Worm (Caenorhabditis elegans) whole organism, L1 larva: ENCODE results near the gene Y37E11B.5.

Experiments
- C04F5.9 ChIP-seq: sonication (generic microtip); optimal IDR thresholded peaks from 2 replicates; lab custom pipeline; 2016; ENCODE audit warnings: missing genetic modification characterization, missing compliant biosample characterization
- C34B4.2 ChIP-seq: sonication (generic microtip); optimal IDR thresholded peaks from 2 replicates; lab custom pipeline; 2017; ENCODE audit warnings: mild to moderate bottlenecking, missing genetic modification characterization, missing compliant biosample characterization
- ceh-82 ChIP-seq, 3 experiments: fragments of 150-350 bp in 1 of 3; sonication (generic microtip) in 2 of 3; optimal IDR thresholded peaks; 2 replicates each; lab custom pipeline; 2014 to 2017; ENCODE audit warnings: missing biosample characterization in 3 of 3, missing genetic modification characterization in 3 of 3
- ceh-90 ChIP-seq: sonication (generic microtip); optimal IDR thresholded peaks from 2 replicates; lab custom pipeline; 2016; ENCODE audit warnings: missing genetic modification characterization, missing compliant biosample characterization
- ces-1 ChIP-seq: fragments of 150-350 bp; optimal IDR thresholded peaks from 2 replicates; lab custom pipeline; 2014; ENCODE audit warnings: missing biosample characterization, missing genetic modification reagents, missing genetic modification characterization
- dpl-1 ChIP-seq, 3 experiments: fragments of 150-350 bp in 2 of 3; sonication (generic microtip) in 1 of 3; optimal IDR thresholded peaks; 2 replicates each; lab custom pipeline; 2014 to 2017; ENCODE audit warnings: missing biosample characterization in 3 of 3, missing genetic modification characterization in 3 of 3, missing genetic modification reagents in 3 of 3
- efl-1 ChIP-seq, 4 experiments: fragments of 150-350 bp; optimal IDR thresholded peaks in 3 of 4; peaks in 1 of 4; 1 replicate in 1 of 4; 2 replicates in 3 of 4; lab custom pipeline; 2014; ENCODE audit warnings: missing biosample characterization in 2 of 4, missing genetic modification characterization in 2 of 4, missing genetic modification reagents in 2 of 4
- egl-27 ChIP-seq, 2 experiments: fragments of 150-350 bp in 1 of 2; sonication (generic microtip); optimal IDR thresholded peaks; 3 replicates each; lab custom pipeline; 2017 to 2018; ENCODE audit warnings: missing biosample characterization in 2 of 2, missing genetic modification characterization in 2 of 2, missing genetic modification reagents in 2 of 2
- elt-3 ChIP-seq, 6 experiments: fragments of 150-350 bp in 1 of 6; sonication (generic microtip); optimal IDR thresholded peaks; 2 replicates each; lab custom pipeline; 2017 to 2018; ENCODE audit warnings: missing biosample characterization in 6 of 6, missing genetic modification characterization in 6 of 6, inconsistent platforms in 1 of 6
- fkh-8 ChIP-seq: sonication (generic microtip); optimal IDR thresholded peaks from 2 replicates; lab custom pipeline; 2016; ENCODE audit warnings: mild to moderate bottlenecking, missing genetic modification characterization, missing compliant biosample characterization
- fos-1 ChIP-seq: fragments of 150-350 bp; optimal IDR thresholded peaks from 2 replicates; lab custom pipeline; 2014; ENCODE audit warnings: missing biosample characterization, missing genetic modification characterization
- grh-1 ChIP-seq: fragments of 200-800 bp; sonication (Bioruptor generic); IDR thresholded peaks from 2 replicates; pipeline ENCODE4 v1.3.6; 2022; ENCODE audit warnings: missing genetic modification reagents, missing genetic modification characterization, missing compliant biosample characterization
- hlh-4 ChIP-seq: sonication (generic microtip); optimal IDR thresholded peaks from 2 replicates; lab custom pipeline; 2016; ENCODE audit warnings: mild to moderate bottlenecking, missing genetic modification characterization, missing compliant biosample characterization
- irx-1 ChIP-seq: sonication (generic microtip); optimal IDR thresholded peaks from 2 replicates; lab custom pipeline; 2016; ENCODE audit warnings: missing genetic modification characterization, missing compliant biosample characterization
- isw-1 ChIP-seq: fragments of 200-800 bp; sonication (Bioruptor generic); IDR thresholded peaks from 2 replicates; pipeline ENCODE4 v1.3.6; 2022; ENCODE audit warnings: missing genetic modification characterization, missing compliant biosample characterization
- jun-1 ChIP-seq: fragments of 150-350 bp; optimal IDR thresholded peaks from 2 replicates; lab custom pipeline; 2014; ENCODE audit warnings: missing biosample characterization, missing genetic modification reagents, missing genetic modification characterization
- lin-13 ChIP-seq: fragments of 150-350 bp; optimal IDR thresholded peaks from 2 replicates; lab custom pipeline; 2014; ENCODE audit warnings: missing biosample characterization, missing genetic modification reagents, missing genetic modification characterization
- lin-15B ChIP-seq: fragments of 150-350 bp; sonication (generic microtip); optimal IDR thresholded peaks from 3 replicates; lab custom pipeline; 2014; ENCODE audit warnings: missing biosample characterization, missing genetic modification characterization
- mdl-1 ChIP-seq, 2 experiments: fragments of 150-350 bp; optimal IDR thresholded peaks; 2 replicates each; lab custom pipeline; 2014 to 2017; ENCODE audit warnings: missing biosample characterization in 2 of 2, missing genetic modification characterization in 2 of 2, inconsistent platforms in 1 of 2
- mef-2 ChIP-seq: fragments of 150-350 bp; optimal IDR thresholded peaks from 2 replicates; lab custom pipeline; 2014; ENCODE audit warnings: missing biosample characterization, missing genetic modification characterization
- mep-1 ChIP-seq: fragments of 150-350 bp; optimal IDR thresholded peaks from 2 replicates; lab custom pipeline; 2014; ENCODE audit warnings: missing biosample characterization, missing genetic modification characterization
- nhr-237 ChIP-seq: fragments of 150-350 bp; optimal IDR thresholded peaks from 2 replicates; lab custom pipeline; 2014; ENCODE audit warnings: missing biosample characterization, missing genetic modification characterization
- nhr-90 ChIP-seq: sonication (generic microtip); optimal IDR thresholded peaks from 2 replicates; lab custom pipeline; 2016; ENCODE audit warnings: mild to moderate bottlenecking, missing genetic modification characterization, missing compliant biosample characterization; ENCODE audit not compliant: poor library complexity
- pag-3 ChIP-seq: sonication (generic microtip); optimal IDR thresholded peaks from 2 replicates; lab custom pipeline; 2017; ENCODE audit warnings: missing genetic modification characterization, mild to moderate bottlenecking, missing compliant biosample characterization, antibody characterized with exemption, borderline replicate concordance; ENCODE audit not compliant: insufficient read depth
- pax-3 ChIP-seq: fragments of 200-800 bp; sonication (Bioruptor generic); optimal IDR thresholded peaks from 2 replicates; lab custom pipeline; 2018; ENCODE audit warnings: mild to moderate bottlenecking, missing genetic modification characterization, moderate library complexity, missing compliant biosample characterization
- pqm-1 ChIP-seq: sonication (generic microtip); optimal IDR thresholded peaks from 3 replicates; lab custom pipeline; 2017; ENCODE audit warnings: missing biosample characterization, missing genetic modification characterization
- snpc-4 ChIP-seq: fragments of 150-350 bp; optimal IDR thresholded peaks from 2 replicates; lab custom pipeline; 2014; ENCODE audit warnings: missing biosample characterization, missing genetic modification characterization
- snu-23 ChIP-seq: sonication (generic microtip); optimal IDR thresholded peaks from 2 replicates; lab custom pipeline; 2016; ENCODE audit warnings: missing genetic modification characterization, missing compliant biosample characterization
- sptf-1 ChIP-seq: fragments of 150-350 bp; optimal IDR thresholded peaks from 2 replicates; lab custom pipeline; 2014; ENCODE audit warnings: missing biosample characterization, missing genetic modification characterization
- sup-37 ChIP-seq: fragments of 200-800 bp; sonication (Bioruptor generic); optimal IDR thresholded peaks from 2 replicates; lab custom pipeline; 2018; ENCODE audit warnings: mild to moderate bottlenecking, missing genetic modification characterization, missing compliant biosample characterization
- tbx-2 ChIP-seq: sonication (generic microtip); optimal IDR thresholded peaks from 2 replicates; lab custom pipeline; 2016; ENCODE audit warnings: missing genetic modification characterization, missing compliant biosample characterization
- zip-4 ChIP-seq: fragments of 200-800 bp; sonication (Bioruptor generic); optimal IDR thresholded peaks from 2 replicates; lab custom pipeline; 2018; ENCODE audit warnings: mild to moderate bottlenecking, missing genetic modification characterization, moderate library complexity, missing compliant biosample characterization
- ztf-4 ChIP-seq: fragments of 150-350 bp; optimal IDR thresholded peaks from 2 replicates; lab custom pipeline; 2014; ENCODE audit warnings: missing biosample characterization, missing genetic modification characterization

Y37E11B.5 gene

DNA sequence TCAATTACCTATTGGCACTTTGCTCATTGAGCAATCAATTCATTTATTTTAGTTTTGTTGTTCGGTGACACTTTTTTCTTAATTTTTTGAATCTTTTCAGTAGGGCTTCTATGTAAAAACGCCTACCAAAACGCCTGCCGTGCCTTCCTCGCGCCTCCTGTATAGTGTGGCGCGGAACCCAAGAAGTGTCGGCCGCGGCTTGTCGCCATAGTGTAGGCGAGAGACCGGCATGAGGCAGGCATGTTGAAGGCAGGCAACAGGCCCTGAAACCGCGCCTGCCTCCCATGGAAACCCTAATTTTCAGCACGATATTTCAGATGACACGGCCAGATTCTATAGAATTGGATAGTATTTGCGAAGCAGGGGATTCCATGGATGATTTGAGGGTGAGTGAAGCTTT, 29.7 kb downstream of the Y37E11B.5 start, which contains the start of gene otpl-1:
TSS of gene otpl-1 (plus strand) at position 372 of the 400 bp plus-strand sequence.
- TF ChIP-seq lin-13 (GFP tag; lab: Kevin White, UChicago): no peak
- TF ChIP-seq snpc-4 (tag; lab: Kevin White, UChicago): peak; percentile 55
- TF ChIP-seq mep-1 (tag; lab: Kevin White, UChicago): no peak

DNA sequence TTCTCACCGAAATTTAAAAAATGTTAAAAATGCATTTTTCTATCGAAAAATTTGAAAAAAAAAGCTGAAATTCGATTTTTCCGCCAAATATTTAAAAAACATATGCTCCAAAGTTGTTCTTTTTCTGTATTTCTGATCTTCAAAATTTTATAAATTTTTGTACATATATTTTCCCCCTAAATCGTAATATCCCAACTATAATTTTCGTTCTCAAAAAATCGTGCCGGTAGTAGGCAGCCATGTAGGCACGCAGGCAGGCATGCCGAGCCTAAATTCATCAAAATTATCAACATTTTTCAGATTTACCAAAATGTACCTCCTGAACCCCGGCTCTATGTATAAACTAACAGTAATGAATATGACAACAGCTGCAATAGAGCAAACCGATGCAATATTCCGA, 33.5 kb downstream of the Y37E11B.5 start, which contains the start of gene sre-5:
TSS of gene sre-5 (plus strand) at position 301 of the 400 bp plus-strand sequence.
- TF ChIP-seq fos-1 (tag; lab: Kevin White, UChicago) (no peak), sup-37 (no peak), C34B4.2 (tag; lab: Kevin White, UChicago) (no peak), isw-1 (GFP tag; lab: Robert Waterston, UW) (no peak), irx-1 (tag; lab: Kevin White, UChicago) (no peak), grh-1 (GFP tag; lab: Robert Waterston, UW) (no peak), ceh-90 (tag; lab: Kevin White, UChicago) (no peak), dpl-1 (GFP tag; optimal IDR thresholded peaks at IDR 0.05; lab: Kevin White, UChicago) (no peak), ces-1 (GFP tag; lab: Kevin White, UChicago) (no peak), ceh-82 (tag; optimal IDR thresholded peaks at IDR 0.05; lab: Kevin White, UChicago) (no peak), zip-4 (no peak), sptf-1 (tag; lab: Kevin White, UChicago) (no peak), nhr-237 (tag; lab: Kevin White, UChicago) (no peak), elt-3 (tag; optimal IDR thresholded peaks at IDR 0.05; lab: Kevin White, UChicago) (no peak), egl-27 (tag; optimal IDR thresholded peaks at IDR 0.05; lab: Kevin White, UChicago) (no peak), tbx-2 (tag; lab: Kevin White, UChicago) (no peak), jun-1 (tag; lab: Kevin White, UChicago) (no peak), C04F5.9 (tag; lab: Kevin White, UChicago) (no peak), ztf-4 (tag; lab: Kevin White, UChicago) (no peak)

DNA sequence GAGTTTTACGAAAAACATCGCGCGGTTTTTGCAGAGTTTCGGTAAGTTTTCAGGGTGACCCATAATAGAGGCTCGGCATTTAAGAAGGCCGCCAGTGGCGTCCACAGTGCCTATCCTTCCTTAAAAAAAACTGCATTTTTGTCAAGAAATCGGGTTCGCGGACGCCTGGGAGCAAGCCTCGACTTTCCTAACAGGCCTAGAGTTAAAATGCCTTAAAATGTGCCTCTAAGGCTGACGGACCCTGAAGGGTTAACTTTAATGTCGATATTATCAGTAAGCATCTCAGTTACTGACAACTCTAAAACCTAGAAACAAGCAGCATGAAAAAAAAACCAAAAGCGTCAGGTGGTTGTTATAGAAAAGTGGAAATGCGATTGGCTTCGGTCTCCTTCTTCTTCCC, 39.2 kb downstream of the Y37E11B.5 start:
- no peak for TF ChIP-seq nhr-237 (tag; lab: Kevin White, UChicago)
- no peak for TF ChIP-seq ztf-4 (tag; lab: Kevin White, UChicago)
- TF ChIP-seq pax-3: no peak
- no peak for TF ChIP-seq dpl-1 (GFP tag; optimal IDR thresholded peaks at IDR 0.05; lab: Kevin White, UChicago)
- TF ChIP-seq mdl-1 (tag; optimal IDR thresholded peaks at IDR 0.05; lab: Kevin White, UChicago): no peak
- no peak for TF ChIP-seq lin-15B (tag; lab: Kevin White, UChicago)
- TF ChIP-seq pqm-1: no peak

DNA sequence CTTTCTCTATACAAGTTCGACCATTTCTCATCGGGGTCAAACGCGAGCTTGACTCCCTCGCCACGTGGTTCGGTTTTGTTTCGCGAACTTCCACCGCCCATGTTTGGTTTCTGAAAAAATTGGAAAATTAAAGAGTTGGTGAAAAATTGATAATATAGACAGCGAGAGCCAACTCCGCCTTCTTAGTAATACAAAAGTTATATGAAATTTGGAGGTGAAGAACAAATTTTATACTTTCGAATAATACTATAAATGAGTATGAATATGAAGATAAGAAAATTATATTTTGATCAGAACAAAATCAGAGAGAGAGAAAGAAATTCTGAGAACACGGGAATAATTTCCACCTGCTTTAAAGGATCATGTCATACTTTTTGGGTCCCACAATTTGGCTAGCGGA, 41.0 kb downstream of the Y37E11B.5 start, which contains the start of gene osm-9:
TSS of gene osm-9 (minus strand) at position 101 of the 400 bp plus-strand sequence.
- TF ChIP-seq nhr-90 (tag; lab: Kevin White, UChicago) (no peak), hlh-4 (peak; percentile 22), pax-3 (no peak), fkh-8 (tag; lab: Kevin White, UChicago) (peak; percentile 42)

DNA sequence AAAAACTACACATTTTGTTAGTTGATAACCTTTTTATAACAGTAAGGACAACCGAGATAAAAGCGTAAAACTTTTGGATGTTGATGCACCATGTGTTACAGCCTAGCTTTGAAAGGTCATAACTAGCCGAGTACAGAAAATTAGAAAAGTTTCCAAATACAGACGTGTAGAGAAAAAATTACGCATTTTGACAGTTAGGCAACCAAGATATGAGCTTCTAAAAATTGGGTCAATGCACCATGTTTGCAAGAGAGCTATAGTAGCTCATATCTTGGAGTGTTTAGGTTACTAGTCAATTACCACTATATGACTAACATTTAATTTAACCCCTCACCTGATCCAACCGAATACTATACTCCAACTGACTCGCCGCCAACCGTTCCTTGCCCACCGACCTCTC, 45.4 kb downstream of the Y37E11B.5 start:
- TF ChIP-seq snu-23 (GFP tag; lab: Kevin White, UChicago) (no peak), sptf-1 (tag; lab: Kevin White, UChicago) (no peak), pag-3 (tag; lab: Kevin White, UChicago) (no peak), mef-2 (no peak), efl-1 (optimal IDR thresholded peaks at IDR 0.05; lab: Kevin White, UChicago) (no peak), efl-1 (GFP tag; optimal IDR thresholded peaks at IDR 0.05 in 1 of 2; lab: Kevin White, UChicago) (no peak)
